Worm (Caenorhabditis elegans) whole organism, young adult: ENCODE results near the gene pgl-2.

Experiments
- F10E7.11 ChIP-seq: sonication (generic microtip); optimal IDR thresholded peaks from 2 replicates; lab custom pipeline; 2017; ENCODE audit warnings: mild to moderate bottlenecking, missing genetic modification characterization, moderate library complexity, missing compliant biosample characterization
- F22D6.2 ChIP-seq: sonication (generic microtip); optimal IDR thresholded peaks from 2 replicates; lab custom pipeline; 2016; ENCODE audit warnings: mild to moderate bottlenecking, missing genetic modification characterization, missing compliant biosample characterization
- F57C9.4 ChIP-seq: sonication (generic microtip); optimal IDR thresholded peaks from 2 replicates; lab custom pipeline; 2017; ENCODE audit warnings: mild to moderate bottlenecking, missing genetic modification characterization, missing compliant biosample characterization
- attf-6 ChIP-seq: fragments of 200-800 bp; sonication (Bioruptor generic); IDR thresholded peaks from 2 replicates; pipeline ENCODE4 v1.3.6; 2022; ENCODE audit warnings: missing genetic modification reagents, missing genetic modification characterization, missing compliant biosample characterization
- hlh-26 ChIP-seq: fragments of 200-800 bp; sonication (Bioruptor generic); conservative IDR thresholded peaks from 2 replicates; pipeline ENCODE4 v1.3.6; 2022; ENCODE audit warnings: missing genetic modification reagents, missing genetic modification characterization, missing compliant biosample characterization
- lsl-1 ChIP-seq: fragments of 200-800 bp; sonication (Bioruptor generic); optimal IDR thresholded peaks from 2 replicates; lab custom pipeline; 2018; ENCODE audit warnings: mild to moderate bottlenecking, missing genetic modification characterization, moderate library complexity, missing compliant biosample characterization
- nfya-1 ChIP-seq: sonication (generic microtip); optimal IDR thresholded peaks from 2 replicates; lab custom pipeline; 2017; ENCODE audit warnings: antibody characterized with exemption, missing compliant biosample characterization, missing genetic modification characterization, borderline replicate concordance; ENCODE audit not compliant: insufficient read depth
- nhr-90 ChIP-seq: sonication (generic microtip); optimal IDR thresholded peaks from 2 replicates; lab custom pipeline; 2016; ENCODE audit warnings: missing genotype, mild to moderate bottlenecking, missing genetic modification characterization, missing compliant biosample characterization
- ztf-22 ChIP-seq: fragments of 200-800 bp; sonication (Bioruptor generic); optimal IDR thresholded peaks from 2 replicates; lab custom pipeline; 2018; ENCODE audit warnings: mild to moderate bottlenecking, missing genetic modification characterization, moderate library complexity, missing compliant biosample characterization

DNA sequence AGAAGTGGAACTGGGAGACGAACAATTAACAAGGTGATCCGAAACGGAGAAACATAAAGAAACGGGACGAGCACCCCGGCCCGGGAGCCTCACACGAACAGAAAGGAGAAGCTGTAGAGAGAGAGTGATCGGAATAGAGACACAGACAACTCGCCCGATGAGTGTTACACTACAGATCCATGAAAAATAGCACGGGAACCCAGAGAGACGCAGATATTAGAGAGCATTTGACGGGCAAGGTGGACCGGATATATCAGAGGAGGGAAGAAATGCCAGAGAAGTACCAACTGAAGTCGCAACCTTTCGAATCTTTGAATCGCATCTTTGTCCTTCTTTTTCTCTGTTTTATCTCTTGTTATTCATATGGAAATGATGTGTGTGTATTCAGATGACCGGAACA, 9.2 kb upstream of the pgl-2 start, which contains the start of gene anmt-1:
- TF ChIP-seq hlh-26 (GFP tag; lab: Robert Waterston, UW) = no peak
- no peak for TF ChIP-seq nhr-90 (tag; lab: Kevin White, UChicago)
- no peak for TF ChIP-seq lsl-1 (GFP tag; lab: Kevin White, UChicago)
- no peak for TF ChIP-seq F10E7.11 (tag; lab: Kevin White, UChicago)
- TF ChIP-seq ztf-22 (GFP tag; lab: Kevin White, UChicago) = no peak
- TF ChIP-seq attf-6 (GFP tag; lab: Robert Waterston, UW) = no peak
- no peak for TF ChIP-seq F57C9.4 (tag; lab: Kevin White, UChicago)
- TF ChIP-seq F22D6.2 = no peak
- no peak for TF ChIP-seq nfya-1 (tag; lab: Kevin White, UChicago)
